Worm (Caenorhabditis elegans) whole organism, late embryonic: ENCODE measurements around the gene srxa-13.

Source experiments
- ama-1 ChIP-seq: fragments of 150-350 bp; optimal IDR thresholded peaks from 2 replicates; lab custom pipeline; 2014
- elt-4 ChIP-seq: sonication (generic microtip); optimal IDR thresholded peaks from 2 replicates; lab custom pipeline; 2016; ENCODE audit warnings: missing genetic modification characterization, missing compliant biosample characterization
- fax-1 ChIP-seq: sonication (generic microtip); optimal IDR thresholded peaks from 2 replicates; lab custom pipeline; 2016; ENCODE audit warnings: missing genotype, missing genetic modification characterization, missing compliant biosample characterization
- unc-55 ChIP-seq: sonication (generic microtip); optimal IDR thresholded peaks from 2 replicates; lab custom pipeline; 2017; ENCODE audit warnings: missing biosample characterization, missing genetic modification reagents, missing genetic modification characterization
- zip-5 ChIP-seq: sonication (generic microtip); optimal IDR thresholded peaks from 2 replicates; lab custom pipeline; 2016; ENCODE audit warnings: missing genetic modification characterization, missing compliant biosample characterization

DNA sequence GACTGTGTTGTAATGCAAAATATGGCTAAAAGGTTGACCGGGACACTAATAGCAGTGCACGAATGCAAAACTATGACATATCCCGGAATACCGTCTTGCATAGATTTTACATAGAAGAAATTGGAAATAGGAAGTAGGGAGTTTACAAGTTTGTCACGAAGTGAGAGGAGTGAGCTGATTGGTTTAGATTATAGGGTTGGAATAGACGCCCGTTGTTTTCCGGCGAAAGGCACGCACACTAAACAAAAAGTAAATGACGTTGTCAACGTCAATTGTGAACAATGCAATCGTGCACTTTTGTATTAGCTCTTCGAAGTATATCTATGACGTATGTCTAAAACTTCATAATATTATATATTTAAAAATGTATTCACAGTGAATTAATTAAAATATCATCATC is 31.3 kb downstream of the srxa-13 start, which contains the start of gene srh-24:
- TF ChIP-seq elt-4 (no peak), ama-1 (lab: Kevin White, UChicago) (no peak), fax-1 (no peak), zip-5 (no peak), unc-55 (GFP tag; lab: Kevin White, UChicago) (no peak)
